Worm (Caenorhabditis elegans): ENCODE measurements around the gene T05A7.13.

Gene T05A7.13

DNA sequence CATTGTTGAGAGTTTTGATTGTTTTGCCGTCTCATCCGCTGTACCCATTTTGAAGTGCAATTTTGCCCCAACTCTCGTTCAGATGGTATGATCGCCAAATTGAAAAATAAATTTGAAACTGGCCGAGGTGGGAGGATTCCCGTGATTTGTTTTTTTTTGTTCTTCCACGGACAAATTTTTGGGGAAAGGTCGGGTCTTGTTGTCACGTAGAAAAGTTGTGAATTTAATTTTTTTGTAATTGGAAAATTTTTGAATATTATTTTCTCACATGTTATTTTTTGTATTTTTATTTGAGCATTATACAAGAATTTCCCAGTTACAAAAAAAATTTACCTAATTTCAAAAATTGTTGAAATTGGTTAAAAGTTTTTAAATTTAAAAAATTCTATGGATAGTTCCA is 10.5 kb upstream of the T05A7.13 start, which contains the start of gene T05A7.6:
T05A7.6 (minus strand) TSS at position 101 of the 400 bp plus-strand sequence.
- no peak for TF ChIP-seq nhr-11 (tag; optimal IDR thresholded peaks at IDR 0.05)

DNA sequence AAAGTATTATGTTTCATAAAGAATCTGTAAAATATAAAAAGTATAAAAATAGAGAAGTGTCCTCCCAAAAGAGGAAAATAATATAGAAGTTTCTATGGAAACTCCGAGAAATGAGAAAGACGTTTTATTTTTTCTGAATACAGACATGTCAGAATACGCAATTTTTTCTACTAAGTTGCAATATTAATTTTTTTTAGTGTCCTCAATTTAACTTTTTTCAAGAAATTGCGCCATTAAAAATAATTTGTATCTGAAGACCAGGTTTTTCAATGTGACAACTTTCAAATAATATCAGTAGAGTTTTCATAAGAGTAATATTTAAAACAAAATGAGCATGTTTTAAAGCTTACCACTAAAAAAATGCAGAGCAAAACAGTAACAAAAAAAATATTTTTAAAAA is 6.4 kb upstream of the T05A7.13 start, which contains the start of gene fut-5:
fut-5 (minus strand) TSS at position 101 of the 400 bp plus-strand sequence.
- no peak for TF ChIP-seq ztf-1 (GFP tag; conservative IDR thresholded peaks at IDR 0.05)
- TF ChIP-seq lsy-2 (tag; optimal IDR thresholded peaks at IDR 0.05): no peak
- no peak for TF ChIP-seq zag-1 (tag; optimal IDR thresholded peaks at IDR 0.05)
- TF ChIP-seq dmd-4 (tag; optimal IDR thresholded peaks at IDR 0.05): no peak
- TF ChIP-seq sma-9 (GFP tag; optimal IDR thresholded peaks at IDR 0.05): no peak
- TF ChIP-seq sma-9 (tag; optimal IDR thresholded peaks at IDR 0.05): no peak
- no peak for TF ChIP-seq unc-55 (GFP tag; optimal IDR thresholded peaks at IDR 0.05)
- no peak for TF ChIP-seq egl-27 (tag; optimal IDR thresholded peaks at IDR 0.05)
- TF ChIP-seq C34F6.9 (tag; optimal IDR thresholded peaks at IDR 0.05): no peak
- TF ChIP-seq gmeb-1 (tag; optimal IDR thresholded peaks at IDR 0.05): no peak
- TF ChIP-seq crh-2 (tag; optimal IDR thresholded peaks at IDR 0.05): no peak
- TF ChIP-seq nhr-77 (tag; optimal IDR thresholded peaks at IDR 0.05): no peak
- TF ChIP-seq alr-1 (tag; optimal IDR thresholded peaks at IDR 0.05): no peak
- no peak for TF ChIP-seq ztf-11 (tag; optimal IDR thresholded peaks at IDR 0.05)
- TF ChIP-seq unc-39 (tag; optimal IDR thresholded peaks at IDR 0.05): no peak
- no peak for TF ChIP-seq elt-3 (tag; optimal IDR thresholded peaks at IDR 0.05)
- no peak for TF ChIP-seq sem-4 (tag; optimal IDR thresholded peaks at IDR 0.05)
- TF ChIP-seq lin-13 (GFP tag; optimal IDR thresholded peaks at IDR 0.05): no peak

DNA sequence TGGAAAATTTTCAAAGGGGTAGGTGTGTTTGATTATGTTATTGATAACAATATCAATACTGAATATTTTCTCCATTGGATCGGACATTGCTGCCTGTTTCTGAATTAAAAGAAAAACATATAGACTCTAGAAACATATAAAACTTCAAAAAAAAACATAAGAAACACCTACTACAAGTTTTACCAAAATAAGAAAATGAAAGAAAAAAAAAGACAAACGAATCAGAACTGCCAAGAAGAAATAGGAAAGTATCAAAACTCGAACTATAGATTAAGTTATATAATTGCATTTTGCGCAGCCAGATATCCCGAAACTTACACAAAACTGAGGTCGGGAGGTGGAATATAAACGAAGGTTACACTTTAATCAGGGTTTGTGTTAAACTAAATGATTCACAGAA is 4.2 kb upstream of the T05A7.13 start, which contains the start of gene T05A7.11:
T05A7.11 (minus strand) TSS at position 101 of the 400 bp plus-strand sequence.
- TF ChIP-seq sma-9 (GFP tag; optimal IDR thresholded peaks at IDR 0.05): no peak
- no peak for TF ChIP-seq sma-9 (tag; optimal IDR thresholded peaks at IDR 0.05)
- TF ChIP-seq nhr-6 (tag; optimal IDR thresholded peaks at IDR 0.05): no peak
- TF ChIP-seq lin-11 (tag; optimal IDR thresholded peaks at IDR 0.05): no peak
- no peak for TF ChIP-seq ama-1 (optimal IDR thresholded peaks at IDR 0.05)
- TF ChIP-seq Y55F3AM.14 (GFP tag; optimal IDR thresholded peaks at IDR 0.05): no peak
- no peak for TF ChIP-seq zag-1 (tag; optimal IDR thresholded peaks at IDR 0.05)
- no peak for TF ChIP-seq dmd-4 (tag; optimal IDR thresholded peaks at IDR 0.05)
- no peak for TF ChIP-seq nhr-25 (tag; optimal IDR thresholded peaks at IDR 0.05)
- no peak for TF ChIP-seq sma-3 (GFP tag; optimal IDR thresholded peaks at IDR 0.05)
- no peak for TF ChIP-seq lin-13 (GFP tag; optimal IDR thresholded peaks at IDR 0.05)
- no peak for TF ChIP-seq ztf-1 (GFP tag; conservative IDR thresholded peaks at IDR 0.05)
- TF ChIP-seq nhr-12 (tag; optimal IDR thresholded peaks at IDR 0.05): no peak
- no peak for TF ChIP-seq nhr-129 (tag; optimal IDR thresholded peaks at IDR 0.05)
- no peak for TF ChIP-seq peb-1 (tag; optimal IDR thresholded peaks at IDR 0.05)
- TF ChIP-seq lsy-2 (tag; optimal IDR thresholded peaks at IDR 0.05): no peak
- no peak for TF ChIP-seq nhr-11 (tag; optimal IDR thresholded peaks at IDR 0.05)

DNA sequence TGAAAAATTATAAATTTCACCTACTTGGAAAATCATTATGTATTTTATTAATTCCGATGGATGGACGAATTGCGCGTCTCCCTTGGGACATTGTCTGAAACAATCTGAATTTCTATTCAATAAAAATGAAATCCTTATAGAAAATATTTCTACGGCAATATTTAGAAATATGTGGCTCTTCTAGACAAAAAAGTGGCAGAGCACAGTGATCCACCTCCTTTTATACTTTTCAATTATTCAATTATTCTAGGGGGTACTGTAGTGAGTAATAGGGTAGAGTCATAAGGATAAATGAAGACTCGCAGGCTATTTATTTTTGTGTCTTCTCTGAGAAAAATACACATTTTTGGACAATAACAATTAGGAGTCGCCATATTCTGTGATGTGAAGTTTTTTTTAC is 2.0 kb upstream of the T05A7.13 start, which contains the start of gene T05A7.12:
T05A7.12 (minus strand) TSS at position 101 of the 400 bp plus-strand sequence.
- TF ChIP-seq dmd-4 (tag; optimal IDR thresholded peaks at IDR 0.05) (no peak), nhr-11 (tag; optimal IDR thresholded peaks at IDR 0.05) (no peak), mdl-1 (tag; optimal IDR thresholded peaks at IDR 0.05) (no peak), unc-62 (GFP tag; optimal IDR thresholded peaks at IDR 0.05) (no peak), blmp-1 (tag; optimal IDR thresholded peaks at IDR 0.05; ENCODE audit: insufficient read depth) (no peak), nhr-10 (tag; optimal IDR thresholded peaks at IDR 0.05) (no peak), unc-39 (tag; optimal IDR thresholded peaks at IDR 0.05) (no peak), ZK546.5 (tag; optimal IDR thresholded peaks at IDR 0.05) (no peak), ztf-11 (tag; optimal IDR thresholded peaks at IDR 0.05) (no peak), gmeb-1 (tag; optimal IDR thresholded peaks at IDR 0.05) (no peak), lin-11 (tag; optimal IDR thresholded peaks at IDR 0.05) (no peak), ztf-4 (tag; optimal IDR thresholded peaks at IDR 0.05) (no peak), nhr-237 (tag; optimal IDR thresholded peaks at IDR 0.05) (no peak), mbf-1 (tag; optimal IDR thresholded peaks at IDR 0.05) (no peak), Y55F3AM.14 (GFP tag; optimal IDR thresholded peaks at IDR 0.05) (no peak), nhr-6 (tag; optimal IDR thresholded peaks at IDR 0.05) (no peak), nhr-23 (tag; optimal IDR thresholded peaks at IDR 0.05) (no peak), C34F6.9 (tag; optimal IDR thresholded peaks at IDR 0.05) (no peak), unc-55 (GFP tag; optimal IDR thresholded peaks at IDR 0.05) (no peak), aly-2 (tag; optimal IDR thresholded peaks at IDR 0.05) (no peak)

Data from whole organism, L2 larva.